Worm (Caenorhabditis elegans) whole organism, L4/young adult: ENCODE results near the gene pudl-1.

Experiments
- W03F9.2 ChIP-seq: fragments of 150-350 bp; optimal IDR thresholded peaks from 2 replicates; lab custom pipeline; 2014; ENCODE audit warnings: missing biosample characterization, missing genetic modification characterization
- dao-5 ChIP-seq: sonication (generic microtip); optimal IDR thresholded peaks from 2 replicates; lab custom pipeline; 2016; ENCODE audit warnings: missing genotype, missing genetic modification characterization, moderate library complexity, missing compliant biosample characterization
- him-1 ChIP-seq: sonication (generic microtip); optimal IDR thresholded peaks from 2 replicates; lab custom pipeline; 2016; ENCODE audit warnings: missing genotype, missing genetic modification reagents, missing genetic modification characterization, missing compliant biosample characterization

Gene pudl-1

ce11 chrIV:2820408-2820807 lies 12.3 kb upstream of the pudl-1 start, which contains the start of gene Y54G2A.37:
Y54G2A.37 (plus strand) TSS chrIV:2820708.
- TF ChIP-seq dao-5 (tag; lab: Kevin White, UChicago) (no peak), W03F9.2 (tag; lab: Kevin White, UChicago) (no peak), him-1 (no peak)

- TF ChIP-seq W03F9.2 (tag; lab: Kevin White, UChicago) (no peak), him-1 (no peak), dao-5 (tag; lab: Kevin White, UChicago) (no peak)
Measured at ce11 chrIV:2823446-2823845, 9.3 kb upstream of the pudl-1 start, which contains the start of gene clec-80. clec-80 (plus strand) TSS chrIV:2823746.

DNA sequence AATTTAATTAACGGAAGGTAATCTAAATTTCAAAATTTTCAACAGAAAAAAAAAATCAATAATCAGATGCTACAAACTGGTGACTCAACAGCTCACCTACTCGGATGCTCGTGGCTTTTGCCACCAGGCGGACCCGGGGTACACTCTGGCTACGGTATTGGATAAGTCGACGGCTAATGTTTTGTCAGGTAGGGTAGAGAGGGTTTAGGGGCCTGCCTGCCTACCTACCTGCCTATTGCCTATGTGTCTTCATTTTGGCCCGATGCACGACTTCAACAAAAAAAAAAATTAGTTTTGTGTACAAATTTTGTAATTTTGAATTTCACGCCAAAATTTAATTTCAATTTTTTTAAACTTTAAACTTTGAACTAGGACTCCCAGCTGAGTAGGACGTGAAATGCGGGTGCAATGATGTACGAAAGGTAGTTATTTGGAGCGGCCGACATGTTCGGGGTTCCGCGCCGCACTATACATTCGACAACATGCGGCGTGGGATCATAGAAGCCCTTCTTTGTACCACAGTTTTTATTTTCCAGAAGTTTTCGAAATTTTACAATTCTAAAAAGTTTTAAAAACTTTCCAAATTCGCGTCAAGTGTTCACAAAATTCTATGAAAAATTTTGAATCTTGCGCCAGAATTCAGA lies 7.1 kb upstream of the pudl-1 start:
- TF ChIP-seq him-1 (no peak), dao-5 (tag; lab: Kevin White, UChicago) (no peak), W03F9.2 (tag; lab: Kevin White, UChicago) (no peak)

- TF ChIP-seq him-1 (no peak), dao-5 (tag; lab: Kevin White, UChicago) (no peak), W03F9.2 (tag; lab: Kevin White, UChicago) (no peak)
Measured at ce11 chrIV:2826335-2826734, 6.4 kb upstream of the pudl-1 start.

DNA sequence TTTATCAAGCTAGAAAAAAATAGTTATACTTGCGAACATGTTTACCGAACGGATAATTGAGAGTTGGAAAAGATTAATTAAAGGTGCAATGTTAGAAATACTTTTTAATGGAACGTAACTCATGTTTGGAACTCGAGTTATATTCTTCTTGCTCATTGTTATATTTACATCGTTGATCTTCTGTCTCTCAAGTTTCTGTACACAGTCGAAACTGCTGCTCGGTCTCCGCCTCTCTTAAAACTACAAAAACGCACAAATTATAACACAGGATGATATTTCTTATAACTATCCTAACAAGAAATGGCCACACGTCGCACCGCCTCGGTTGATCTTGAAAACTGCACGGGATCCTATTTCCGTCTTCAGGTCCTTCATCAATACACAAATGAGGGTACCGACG lies 1.8 kb downstream of the pudl-1 start, which contains the start of gene pudl-2:
TSS of gene pudl-2 (plus strand) at position 301 of the 400 bp plus-strand sequence.
- TF ChIP-seq W03F9.2 (tag; lab: Kevin White, UChicago) (no peak), him-1 (no peak), dao-5 (tag; lab: Kevin White, UChicago) (no peak)

DNA sequence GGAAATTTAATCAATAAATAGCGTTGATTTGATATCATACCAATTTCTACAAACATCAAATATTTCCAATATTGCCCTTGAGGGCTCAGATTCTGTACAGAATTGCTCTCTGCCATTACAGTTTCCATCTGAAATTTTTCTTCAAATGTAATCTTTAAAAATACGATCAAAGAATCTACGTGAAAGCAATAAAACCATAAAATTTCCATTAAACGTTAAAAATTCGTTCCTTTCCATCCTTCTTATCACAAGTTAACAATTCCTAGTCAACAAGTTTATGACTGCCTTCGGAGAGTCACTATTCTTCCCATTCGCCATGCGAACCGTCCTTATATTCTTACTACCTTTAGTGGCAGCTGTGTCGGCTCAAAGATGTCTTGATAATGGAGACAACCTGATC lies 2.7 kb downstream of the pudl-1 start, which contains the start of gene clec-82:
TSS of gene clec-82 (plus strand) at position 301 of the 400 bp plus-strand sequence.
- no peak for TF ChIP-seq dao-5 (tag; lab: Kevin White, UChicago)
- no peak for TF ChIP-seq W03F9.2 (tag; lab: Kevin White, UChicago)
- no peak for TF ChIP-seq him-1

ce11 chrIV:2838308-2838707 lies 5.6 kb downstream of the pudl-1 start, which contains the start of gene Y54G2A.7:
Y54G2A.7 (plus strand) TSS chrIV:2838608.
- TF ChIP-seq dao-5 (tag; lab: Kevin White, UChicago) (no peak), W03F9.2 (tag; lab: Kevin White, UChicago) (no peak), him-1 (no peak)

DNA sequence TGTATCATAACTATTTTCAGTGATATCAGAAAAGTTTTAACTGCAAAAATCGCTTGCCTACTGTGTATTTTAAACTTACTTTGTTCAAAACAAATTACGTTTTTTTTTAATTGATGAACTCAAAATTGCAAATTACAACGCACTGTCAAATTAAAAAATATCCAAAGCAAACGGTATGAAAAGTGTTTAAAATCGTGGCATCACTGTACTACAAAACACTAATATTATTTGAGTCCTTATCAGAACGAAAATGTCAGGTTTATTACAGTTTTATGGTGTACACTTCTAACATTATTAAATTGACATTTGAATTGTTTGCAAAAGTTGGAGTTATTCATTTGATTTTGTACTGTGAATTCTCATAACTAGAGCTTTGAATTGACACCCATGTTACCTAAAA lies 8.6 kb downstream of the pudl-1 start, which contains the start of gene clec-83:
TSS of gene clec-83 (minus strand) at position 213 of the 400 bp plus-strand sequence.
- TF ChIP-seq W03F9.2 (tag; lab: Kevin White, UChicago) = no peak
- TF ChIP-seq him-1 = no peak

DNA sequence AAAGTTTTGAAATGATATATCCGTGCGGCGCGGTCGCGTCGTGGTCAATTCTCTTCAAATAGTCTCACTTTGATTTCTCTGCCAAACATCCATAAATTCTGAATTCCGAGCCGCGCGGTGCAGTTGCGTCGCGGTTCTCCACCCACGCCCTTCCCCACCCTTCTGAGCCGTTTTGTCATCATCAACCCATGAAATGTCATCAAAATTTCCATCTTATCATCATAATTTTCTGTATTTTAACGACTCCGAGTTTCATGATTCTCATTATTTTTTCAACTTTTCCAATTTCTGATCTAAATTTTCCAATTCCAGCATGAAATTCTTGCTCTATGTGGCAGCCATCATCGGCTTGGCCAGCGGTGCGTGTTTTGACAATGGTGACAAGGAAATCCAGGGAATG lies 9.5 kb downstream of the pudl-1 start, which contains the start of gene clec-84:
TSS of gene clec-84 (plus strand) at position 301 of the 400 bp plus-strand sequence.
- no peak for TF ChIP-seq dao-5 (tag; lab: Kevin White, UChicago)
- no peak for TF ChIP-seq W03F9.2 (tag; lab: Kevin White, UChicago)
- no peak for TF ChIP-seq him-1

- TF ChIP-seq W03F9.2 (tag; lab: Kevin White, UChicago) (no peak), him-1 (no peak), dao-5 (tag; lab: Kevin White, UChicago) (no peak)
Measured at ce11 chrIV:2843882-2844281, 11.2 kb downstream of the pudl-1 start, which contains the start of gene Y54G2A.15. Y54G2A.15 (minus strand) TSS chrIV:2843982.

- TF ChIP-seq him-1 = no peak
Measured at ce11 chrIV:2846264-2846663, 13.6 kb downstream of the pudl-1 start, which contains the start of gene Y54G2A.40. Y54G2A.40 (plus strand) TSS chrIV:2846476.

DNA sequence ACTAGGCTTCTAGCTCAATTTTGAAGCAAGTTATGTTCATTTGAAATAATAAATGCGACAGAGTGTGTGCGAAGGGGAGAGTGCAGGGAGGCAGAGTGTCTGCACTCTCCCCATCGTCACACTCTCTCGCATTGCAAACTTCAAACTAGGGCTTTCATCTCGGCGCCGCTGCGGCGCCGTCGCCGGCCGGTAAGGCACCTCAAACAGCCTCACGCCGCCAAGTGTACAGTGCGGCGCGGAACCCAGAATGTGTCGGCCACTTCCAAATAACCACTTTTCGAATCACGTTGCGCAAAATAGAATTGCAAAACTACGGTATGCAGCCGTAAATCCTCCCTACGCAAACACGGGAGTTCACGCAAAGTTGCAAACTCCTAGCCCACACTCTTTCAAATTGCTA lies 16.6 kb downstream of the pudl-1 start:
- TF ChIP-seq W03F9.2 (tag; lab: Kevin White, UChicago) (no peak), dao-5 (tag; lab: Kevin White, UChicago) (no peak), him-1 (no peak)

DNA sequence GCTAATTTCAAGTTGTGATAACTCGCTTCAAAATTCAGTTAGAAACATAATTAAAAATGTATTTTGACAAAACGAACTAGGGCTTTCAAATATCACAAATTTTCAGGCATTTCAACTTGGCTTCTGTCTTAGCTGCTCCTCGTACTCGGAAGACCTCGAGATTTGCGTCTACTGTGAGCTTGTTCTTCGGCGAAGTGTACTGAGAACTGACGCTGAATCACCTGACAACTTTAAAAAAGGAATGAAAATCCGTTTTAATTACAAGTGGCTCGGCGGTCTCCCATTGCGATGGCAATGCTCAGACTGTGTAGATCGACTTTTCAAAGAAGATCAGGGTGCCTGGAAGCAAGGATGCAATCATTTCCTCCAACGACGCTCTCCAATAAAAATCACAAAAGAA lies 17.9 kb downstream of the pudl-1 start, which contains the start of gene clec-85:
TSS of gene clec-85 (plus strand) at position 301 of the 400 bp plus-strand sequence.
- TF ChIP-seq dao-5 (tag; lab: Kevin White, UChicago) (no peak), him-1 (no peak), W03F9.2 (tag; lab: Kevin White, UChicago) (no peak)

- TF ChIP-seq W03F9.2 (tag; lab: Kevin White, UChicago) (no peak), dao-5 (tag; lab: Kevin White, UChicago) (no peak), him-1 (no peak)
Measured at ce11 chrIV:2851625-2852024, 18.9 kb downstream of the pudl-1 start.
